Worm (Caenorhabditis elegans): ENCODE results near the gene D2096.12.
"Not testable (repeated sequence)": the region's sequence is repeated elsewhere in the genome, so short reads cannot be mapped to it uniquely, and the experiment has no call there.

Gene D2096.12

ce11 chrIV:8342385-8342784, 20.9 kb upstream of the D2096.12 start, which contains the start of gene lgc-5:
Gene lgc-5, plus strand, starts transcription at chrIV:8342685.
- TF ChIP-seq ceh-100 (GFP tag; IDR thresholded peaks at IDR 0.05) (no peak), C17E4.6 (GFP tag; IDR thresholded peaks at IDR 0.05) (no peak), zfh-2 (GFP tag; conservative IDR thresholded peaks at IDR 0.05) (no peak), nhr-90 (tag; optimal IDR thresholded peaks at IDR 0.05) (no peak), ztf-18 (tag; optimal IDR thresholded peaks at IDR 0.05) (no peak), Y67H2A.10 (GFP tag; conservative IDR thresholded peaks at IDR 0.05) (no peak), ama-1 (optimal IDR thresholded peaks at IDR 0.05) (no peak), ama-1 (GFP tag; optimal IDR thresholded peaks at IDR 0.05) (no peak), nfya-1 (tag; optimal IDR thresholded peaks at IDR 0.05; ENCODE audit: borderline replicate concordance, insufficient read depth) (no peak), die-1 (tag; optimal IDR thresholded peaks at IDR 0.05) (no peak), atf-7 (tag; optimal IDR thresholded peaks at IDR 0.05) (no peak), dox-1 (GFP tag; IDR thresholded peaks at IDR 0.05) (no peak), madf-6 (GFP tag; IDR thresholded peaks at IDR 0.05) (no peak), efl-1 (GFP tag; optimal IDR thresholded peaks at IDR 0.05) (no peak)

DNA sequence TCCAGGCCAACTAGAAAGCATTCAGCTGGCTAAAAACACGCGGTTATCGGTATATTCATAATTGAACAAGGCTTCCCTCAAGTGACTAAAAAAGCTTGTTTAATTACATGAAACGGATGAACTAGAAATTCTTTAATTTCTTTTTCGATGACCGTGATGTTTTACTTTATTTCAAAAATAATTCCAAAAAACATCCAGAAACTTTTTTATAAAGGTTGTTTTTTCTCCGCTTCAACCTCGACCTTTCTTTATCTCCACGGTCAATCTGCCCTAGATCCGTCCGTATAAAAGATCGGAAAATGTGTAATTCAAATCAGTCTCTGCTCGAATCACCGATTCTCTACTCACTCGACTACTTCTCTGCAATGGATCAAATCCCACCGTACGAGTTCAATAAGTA, 17.7 kb upstream of the D2096.12 start, which contains the start of gene F17E9.5:
TSS of gene F17E9.5 (plus strand) at position 301 of the 400 bp plus-strand sequence.
- no peak for TF ChIP-seq B0019.2 (GFP tag; conservative IDR thresholded peaks at IDR 0.05)
- TF ChIP-seq chd-7 (tag; optimal IDR thresholded peaks at IDR 0.05) = no peak
- no peak for TF ChIP-seq F37B4.10 (GFP tag; IDR thresholded peaks at IDR 0.05)
- TF ChIP-seq snpc-1.1 (tag; optimal IDR thresholded peaks at IDR 0.05; ENCODE audit: insufficient read depth) = no peak
- TF ChIP-seq Y53F4B.3 (GFP tag; IDR thresholded peaks at IDR 0.05) = no peak
- no peak for TF ChIP-seq nhr-90 (tag; optimal IDR thresholded peaks at IDR 0.05)
- no peak for TF ChIP-seq cebp-1 (GFP tag; IDR thresholded peaks at IDR 0.05)
- TF ChIP-seq cebp-1 (tag; optimal IDR thresholded peaks at IDR 0.05) = no peak
- no peak for TF ChIP-seq repo-1 (tag; optimal IDR thresholded peaks at IDR 0.05)
- TF ChIP-seq ceh-91 (GFP tag; IDR thresholded peaks at IDR 0.05) = no peak
- no peak for TF ChIP-seq attf-5 (GFP tag; optimal IDR thresholded peaks at IDR 0.05)

ce11 chrIV:8347051-8347450, 16.2 kb upstream of the D2096.12 start, which contains the start of the genes F17E9.18 and F17E9.15:
Gene F17E9.18, minus strand, starts transcription at chrIV:8347151.
Gene F17E9.15, plus strand, starts transcription at chrIV:8347418.
- TF ChIP-seq lin-35 (GFP tag; optimal IDR thresholded peaks at IDR 0.05) (no peak), snpc-1.3 (tag; optimal IDR thresholded peaks at IDR 0.05; ENCODE audit: insufficient read depth) (no peak), F39B2.1 (GFP tag; IDR thresholded peaks at IDR 0.05) (no peak), pbrm-1 (GFP tag; IDR thresholded peaks at IDR 0.05) (no peak), F57A8.1 (GFP tag; optimal IDR thresholded peaks at IDR 0.05) (no peak), somi-1 (GFP tag; optimal IDR thresholded peaks at IDR 0.05) (no peak)

DNA sequence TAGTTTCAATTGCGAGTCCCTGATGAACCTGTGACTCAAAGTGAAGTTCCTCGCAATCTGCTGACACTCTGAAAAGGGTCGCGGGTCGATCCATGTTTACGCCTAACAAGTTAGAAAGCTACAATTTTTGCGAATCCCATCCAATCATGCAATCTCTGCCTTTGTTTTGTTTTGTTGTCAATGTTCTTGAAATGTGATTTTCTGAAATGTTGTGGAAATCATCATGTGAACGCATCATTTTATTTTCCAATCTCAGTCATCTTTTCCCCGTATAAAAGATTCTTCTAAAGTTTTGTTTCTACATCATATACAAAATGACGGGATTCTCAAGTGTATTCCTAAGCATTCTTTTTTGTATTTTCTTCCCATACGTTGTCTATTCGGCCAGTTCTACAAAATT, 15.2 kb upstream of the D2096.12 start, which contains the start of gene F17E9.4:
TSS of gene F17E9.4 (plus strand) at position 301 of the 400 bp plus-strand sequence.
- TF ChIP-seq F37B4.10 (GFP tag; IDR thresholded peaks at IDR 0.05) = no peak
- no peak for TF ChIP-seq rpc-1 (optimal IDR thresholded peaks at IDR 0.05)
- TF ChIP-seq rpc-1 (tag; optimal IDR thresholded peaks at IDR 0.05) = no peak

- TF ChIP-seq nfyb-1 (GFP tag; IDR thresholded peaks at IDR 0.05); sea-2 (GFP tag; IDR thresholded peaks at IDR 0.05); F57C9.4 (tag; optimal IDR thresholded peaks at IDR 0.05): not testable (repeated sequence)
These were observed 11.2 kb upstream of the D2096.12 start, which contains the start of gene F17E9.16 for ce11 chrIV:8352036-8352435. Gene F17E9.16, plus strand, starts transcription at chrIV:8352336.
